Fruit fly (Drosophila melanogaster): ENCODE measurements around the gene Mat89Ba.

Gene Mat89Ba

DNA sequence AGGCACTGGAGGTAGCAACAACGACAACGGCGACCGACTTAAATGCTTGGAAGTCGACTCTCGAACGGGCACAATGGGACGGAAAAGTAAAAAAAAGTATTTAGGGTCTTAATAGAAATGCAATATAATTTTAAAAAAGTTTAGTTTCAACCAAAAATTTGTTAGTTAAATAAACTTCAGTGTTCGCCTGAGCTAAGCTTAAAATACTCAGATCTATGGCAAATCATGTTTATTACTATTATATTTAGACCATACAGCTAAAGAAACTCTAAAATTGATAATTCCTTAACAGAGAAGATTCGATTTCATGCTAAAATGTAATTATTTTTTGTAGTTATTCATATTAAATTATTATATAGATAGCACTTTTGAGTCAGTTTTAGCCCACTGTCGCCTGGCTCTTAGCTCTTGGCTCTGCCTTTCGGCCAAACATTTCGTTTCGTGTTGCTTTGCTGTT is 18.8 kb downstream of the Mat89Ba start (continued):
- no peak for TF ChIP-seq Vsx2 (GFP tag; optimal IDR thresholded peaks at IDR 0.05; ENCODE audit: partially characterized antibody)

DNA sequence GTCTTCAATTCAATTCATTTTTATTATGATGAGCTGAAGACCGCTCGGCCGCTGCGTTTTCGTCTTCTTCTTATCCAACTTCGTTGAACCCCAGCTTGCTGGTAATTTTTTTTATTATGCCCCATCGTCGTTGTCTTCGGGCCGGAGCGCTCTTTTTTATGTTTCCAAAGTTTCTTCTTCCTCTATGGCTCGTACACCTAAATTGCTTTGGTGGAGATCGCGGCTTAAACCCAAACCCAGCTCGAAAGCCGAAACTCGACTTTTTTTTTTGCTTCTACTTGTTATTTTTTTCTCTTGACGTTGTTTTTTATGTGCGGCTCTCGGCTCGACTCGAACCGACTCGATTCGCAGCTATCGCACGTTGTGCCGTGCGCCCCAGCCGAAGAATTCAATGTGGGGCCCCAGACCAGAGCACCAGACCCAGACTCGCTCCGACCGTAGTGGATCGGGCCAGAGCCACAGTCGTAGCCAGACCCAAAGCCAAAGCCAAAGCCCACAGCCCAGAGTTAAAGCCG is 19.3 kb downstream of the Mat89Ba start:
- TF ChIP-seq CrebA (GFP tag; optimal IDR thresholded peaks at IDR 0.05; ENCODE audit: borderline replicate concordance) (peak; percentile 64), usp (GFP tag; optimal IDR thresholded peaks at IDR 0.05) (no peak), jim (GFP tag; optimal IDR thresholded peaks at IDR 0.05) (peak; percentile 5), Rel (GFP tag; optimal IDR thresholded peaks at IDR 0.05) (peak; percentile 56), Rel (tag; optimal IDR thresholded peaks at IDR 0.05) (peak; percentile 18), Sp1 (GFP tag; optimal IDR thresholded peaks at IDR 0.05) (no peak), Myc (optimal IDR thresholded peaks at IDR 0.05) (no peak), Hr83 (GFP tag; optimal IDR thresholded peaks at IDR 0.05; ENCODE audit: poor library complexity, severe bottlenecking) (peak; percentile 76)

DNA sequence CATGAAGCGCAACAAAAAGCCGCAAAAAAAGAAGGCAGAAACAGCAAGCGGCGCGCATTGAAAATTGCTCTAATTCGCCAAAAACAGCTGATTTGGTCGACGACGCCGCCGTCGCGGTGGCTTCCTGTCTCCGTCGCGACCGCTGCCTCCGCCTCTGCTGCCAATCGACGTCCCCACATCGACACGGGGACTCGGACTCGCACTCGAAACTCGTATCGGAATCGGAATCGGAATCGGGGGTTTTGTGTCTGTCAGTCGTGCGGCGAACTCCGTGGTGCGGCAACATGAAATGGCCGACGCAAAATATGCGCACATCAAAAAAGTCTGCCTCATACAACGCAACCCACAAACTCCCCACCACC is 20.3 kb downstream of the Mat89Ba start:
- TF ChIP-seq Vsx2 (GFP tag; optimal IDR thresholded peaks at IDR 0.05; ENCODE audit: partially characterized antibody) = no peak
- peak; percentile 15 for TF ChIP-seq h (GFP tag; optimal IDR thresholded peaks at IDR 0.05)
- TF ChIP-seq Mio (GFP tag; optimal IDR thresholded peaks at IDR 0.05) = no peak
- TF ChIP-seq dl (GFP tag; optimal IDR thresholded peaks at IDR 0.05; ENCODE audit: insufficient read depth in 1 of 2, partially characterized antibody in 2 of 2) = peak in 1 of 2 experiments; percentile 19
- no peak for TF ChIP-seq lola (GFP tag; optimal IDR thresholded peaks at IDR 0.05)
- TF ChIP-seq Hr83 (GFP tag; optimal IDR thresholded peaks at IDR 0.05; ENCODE audit: poor library complexity, severe bottlenecking) = peak; percentile 3
- no peak for TF ChIP-seq Rel (GFP tag; optimal IDR thresholded peaks at IDR 0.05)
- peak; percentile 97 for TF ChIP-seq Rel (tag; optimal IDR thresholded peaks at IDR 0.05)
- TF ChIP-seq Jra (GFP tag; optimal IDR thresholded peaks at IDR 0.05) = no peak
- TF ChIP-seq fru (GFP tag; optimal IDR thresholded peaks at IDR 0.05) = peak; percentile 18
- no peak for TF ChIP-seq Myc (optimal IDR thresholded peaks at IDR 0.05)
- no peak for TF ChIP-seq woc (GFP tag; optimal IDR thresholded peaks at IDR 0.05)
- no peak for TF ChIP-seq pan (optimal IDR thresholded peaks at IDR 0.05)
- no peak for TF ChIP-seq dsf (GFP tag; optimal IDR thresholded peaks at IDR 0.05; ENCODE audit: borderline replicate concordance)
- no peak for TF ChIP-seq sv (GFP tag; optimal IDR thresholded peaks at IDR 0.05)
- no peak for TF ChIP-seq sage (GFP tag; optimal IDR thresholded peaks at IDR 0.05)
- peak; percentile 11 for TF ChIP-seq rgr (GFP tag; optimal IDR thresholded peaks at IDR 0.05)
- TF ChIP-seq CG9705 (GFP tag; optimal IDR thresholded peaks at IDR 0.05) = no peak
- peak; percentile 8 for TF ChIP-seq psq (GFP tag; optimal IDR thresholded peaks at IDR 0.05)
- no peak for TF ChIP-seq N (GFP tag; optimal IDR thresholded peaks at IDR 0.05)
- TF ChIP-seq jim (GFP tag; optimal IDR thresholded peaks at IDR 0.05) = no peak
- TF ChIP-seq Hr78 (GFP tag; optimal IDR thresholded peaks at IDR 0.05) = no peak
- TF ChIP-seq brk (GFP tag; optimal IDR thresholded peaks at IDR 0.05) = no peak
- TF ChIP-seq Dif (GFP tag; optimal IDR thresholded peaks at IDR 0.05; ENCODE audit: partially characterized antibody) = peak; percentile 59
- no peak for TF ChIP-seq Dfd (GFP tag; optimal IDR thresholded peaks at IDR 0.05)
- TF ChIP-seq CrebA (GFP tag; optimal IDR thresholded peaks at IDR 0.05; ENCODE audit: borderline replicate concordance) = no peak
- no peak for TF ChIP-seq foxo (GFP tag; optimal IDR thresholded peaks at IDR 0.05)
- TF ChIP-seq br (GFP tag; optimal IDR thresholded peaks at IDR 0.05) = no peak

DNA sequence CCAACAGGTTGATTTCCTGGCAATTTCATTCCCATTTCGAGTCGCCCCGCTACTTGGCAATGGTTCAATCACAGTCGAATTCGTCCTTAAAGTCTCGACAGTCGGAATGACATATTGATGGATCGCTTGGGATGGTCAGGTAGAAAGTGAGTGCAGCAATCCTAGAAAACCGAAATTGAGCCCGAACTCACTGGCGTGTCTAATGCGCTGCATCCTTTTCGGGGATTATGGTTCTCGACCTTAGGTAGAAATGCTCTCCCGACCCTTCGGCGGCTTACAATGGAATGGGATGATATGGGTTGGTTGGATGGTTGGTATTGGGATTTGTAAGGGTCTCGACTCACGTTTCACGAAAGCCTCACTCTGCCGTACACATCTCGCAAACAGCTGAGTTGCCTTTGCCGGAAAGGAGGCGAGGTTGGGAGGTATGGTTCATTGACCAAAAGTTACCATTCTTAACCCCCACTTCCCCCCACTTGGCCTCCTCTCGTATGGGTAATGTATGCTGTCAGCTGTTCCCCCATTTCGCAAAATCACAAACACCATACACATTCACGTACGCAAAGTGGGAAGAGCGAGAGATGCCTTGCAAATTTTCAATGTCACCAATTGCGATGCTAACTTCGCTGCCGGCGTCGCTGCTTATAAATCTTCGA is 20.8 kb downstream of the Mat89Ba start:
- TF ChIP-seq sv (GFP tag; optimal IDR thresholded peaks at IDR 0.05) (no peak), jim (GFP tag; optimal IDR thresholded peaks at IDR 0.05) (no peak), Dfd (GFP tag; optimal IDR thresholded peaks at IDR 0.05) (no peak), Abd-B (GFP tag; optimal IDR thresholded peaks at IDR 0.05) (no peak), dl (GFP tag; optimal IDR thresholded peaks at IDR 0.05; ENCODE audit: insufficient read depth in 1 of 2, partially characterized antibody in 2 of 2) (no peak), br (GFP tag; optimal IDR thresholded peaks at IDR 0.05) (no peak), Hr83 (GFP tag; optimal IDR thresholded peaks at IDR 0.05; ENCODE audit: poor library complexity, severe bottlenecking) (no peak), Hnf4 (GFP tag; optimal IDR thresholded peaks at IDR 0.05) (no peak), GATAd (GFP tag; optimal IDR thresholded peaks at IDR 0.05) (no peak), Myc (optimal IDR thresholded peaks at IDR 0.05) (no peak), Mio (GFP tag; optimal IDR thresholded peaks at IDR 0.05) (no peak), sage (GFP tag; optimal IDR thresholded peaks at IDR 0.05) (no peak)
